Fruit fly (Drosophila melanogaster) whole organism, pupa: Measurements from ENCODE around the gene CG7166.
A peak's percentile ranks its signal among the peaks of the same experiment; 100 is the strongest.

ENCODE experiments used
- CG10348 ChIP-seq: fragments of 200-800 bp; sonication (Bioruptor generic); IDR thresholded peaks from 2 replicates; pipeline ENCODE4 v1.3.6; 2022; ENCODE audit warnings: missing biosample characterization, missing genetic modification characterization
- CG12605 ChIP-seq: fragments of 200-800 bp; sonication (Bioruptor generic); IDR thresholded peaks from 2 replicates; pipeline ENCODE4 v1.3.6; 2022; ENCODE audit warnings: missing biosample characterization, missing genetic modification characterization
- CG13204 ChIP-seq: fragments of 200-800 bp; sonication (Bioruptor generic); optimal IDR thresholded peaks from 2 replicates; lab custom pipeline; 2018; ENCODE audit warnings: missing biosample characterization, mild to moderate bottlenecking, missing genetic modification characterization, moderate library complexity
- CG14655 ChIP-seq: fragments of 200-800 bp; sonication (Bioruptor generic); optimal IDR thresholded peaks from 3 replicates; lab custom pipeline; 2017; ENCODE audit warnings: mild to moderate bottlenecking, missing biosample characterization, missing genetic modification reagents, missing genetic modification characterization
- CG15710 ChIP-seq: fragments of 200-800 bp; sonication (Bioruptor generic); optimal IDR thresholded peaks from 2 replicates; lab custom pipeline; 2018; ENCODE audit warnings: missing biosample characterization, mild to moderate bottlenecking, missing genetic modification characterization, moderate library complexity
- CG17806 ChIP-seq: fragments of 200-800 bp; sonication (Bioruptor generic); optimal IDR thresholded peaks from 2 replicates; lab custom pipeline; 2018; ENCODE audit warnings: missing biosample characterization, mild to moderate bottlenecking, missing genetic modification characterization, moderate library complexity
- CG32121 ChIP-seq: fragments of 200-800 bp; sonication (Bioruptor generic); IDR thresholded peaks from 2 replicates; pipeline ENCODE4 v1.3.6; 2022; ENCODE audit warnings: missing biosample characterization, missing genetic modification characterization
- CG34367 ChIP-seq: fragments of 200-800 bp; sonication (Bioruptor generic); optimal IDR thresholded peaks from 2 replicates; lab custom pipeline; 2018; ENCODE audit warnings: missing biosample characterization, mild to moderate bottlenecking, missing genetic modification characterization
- CG4496 ChIP-seq: fragments of 200-800 bp; sonication (Bioruptor generic); IDR thresholded peaks from 3 replicates; pipeline ENCODE4 v1.3.6; 2022; ENCODE audit warnings: missing biosample characterization, missing genetic modification characterization
- CG8159 ChIP-seq: fragments of 200-800 bp; sonication (Bioruptor generic); optimal IDR thresholded peaks from 3 replicates; lab custom pipeline; 2018; ENCODE audit warnings: missing biosample characterization, mild to moderate bottlenecking, missing genetic modification characterization, moderate library complexity
- CG8301 ChIP-seq: fragments of 200-800 bp; sonication (Bioruptor generic); optimal IDR thresholded peaks from 2 replicates; lab custom pipeline; 2018; ENCODE audit warnings: missing biosample characterization, mild to moderate bottlenecking, missing genetic modification characterization
- CG9948 ChIP-seq: fragments of 200-800 bp; sonication (Bioruptor generic); optimal IDR thresholded peaks from 2 replicates; lab custom pipeline; 2018; ENCODE audit warnings: missing biosample characterization, mild to moderate bottlenecking, missing genetic modification characterization, moderate library complexity
- D1 ChIP-seq: fragments of 200-800 bp; sonication (Bioruptor generic); optimal IDR thresholded peaks from 2 replicates; lab custom pipeline; 2018; ENCODE audit warnings: missing biosample characterization, mild to moderate bottlenecking, missing genetic modification characterization, moderate library complexity
- EcR ChIP-seq: fragments of 200-800 bp; sonication (Bioruptor generic); optimal IDR thresholded peaks from 3 replicates; lab custom pipeline; 2019; ENCODE audit warnings: missing biosample characterization, missing genetic modification characterization, mild to moderate bottlenecking, moderate library complexity, missing genetic modification reagents
- Ets98B ChIP-seq: fragments of 200-800 bp; sonication (Bioruptor generic); IDR thresholded peaks from 2 replicates; pipeline ENCODE4 v1.3.6; 2022; ENCODE audit warnings: missing biosample characterization, missing genetic modification characterization
- Pif1A ChIP-seq: fragments of 200-800 bp; sonication (Bioruptor generic); optimal IDR thresholded peaks from 3 replicates; lab custom pipeline; 2016; ENCODE audit warnings: missing biosample characterization, missing genetic modification characterization
- Pif1B ChIP-seq: fragments of 200-800 bp; sonication (Bioruptor generic); optimal IDR thresholded peaks from 3 replicates; lab custom pipeline; 2016; ENCODE audit warnings: missing biosample characterization, missing genetic modification characterization
- Snoo ChIP-seq: fragments of 200-800 bp; sonication (Bioruptor generic); optimal IDR thresholded peaks from 3 replicates; lab custom pipeline; 2017; ENCODE audit warnings: missing biosample characterization, mild to moderate bottlenecking, missing genetic modification characterization, inconsistent platforms
- fd96Ca ChIP-seq: fragments of 200-800 bp; sonication (Bioruptor generic); IDR thresholded peaks from 3 replicates; pipeline ENCODE4 v1.3.6; 2022; ENCODE audit warnings: missing biosample characterization, missing genetic modification characterization
- gl ChIP-seq: fragments of 200-800 bp; sonication (Bioruptor generic); optimal IDR thresholded peaks from 2 replicates; lab custom pipeline; 2018; ENCODE audit warnings: missing biosample characterization, mild to moderate bottlenecking, missing genetic modification characterization
- rn ChIP-seq: fragments of 200-800 bp; sonication (Bioruptor generic); IDR thresholded peaks from 2 replicates; pipeline ENCODE4 v1.3.6; 2022; ENCODE audit warnings: missing biosample characterization, missing genetic modification characterization

The CG7166 gene

DNA sequence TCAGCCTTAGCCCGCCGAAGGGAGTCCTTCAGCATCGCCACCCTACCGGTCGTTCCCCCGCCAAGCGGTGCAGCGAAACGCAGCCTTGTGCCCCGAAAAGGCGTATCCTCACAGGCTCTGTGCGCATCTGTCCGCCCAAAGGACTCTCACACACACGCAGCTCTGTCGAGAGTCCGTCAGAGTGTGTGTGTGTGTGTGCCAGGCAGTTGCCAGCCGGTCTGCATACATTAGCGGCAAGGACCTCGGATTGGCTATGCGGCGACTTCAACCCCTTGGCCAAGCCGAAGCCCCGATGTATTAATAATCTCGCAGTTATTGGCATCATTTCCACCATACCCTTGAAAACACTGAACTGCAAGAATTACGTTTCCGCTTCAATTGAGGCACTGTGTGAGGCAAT lies 14.9 kb downstream of the CG7166 start:
- no peak for TF ChIP-seq CG4496 (GFP tag; lab: Robert Waterston, UW)
- TF ChIP-seq Ets98B (GFP tag; lab: Robert Waterston, UW): no peak
- TF ChIP-seq CG17806 (tag; lab: Kevin White, UChicago): no peak
- TF ChIP-seq rn (GFP tag; lab: Robert Waterston, UW): no peak
- no peak for TF ChIP-seq CG8301
- TF ChIP-seq CG12605 (GFP tag; lab: Robert Waterston, UW): no peak
- no peak for TF ChIP-seq fd96Ca (GFP tag; lab: Robert Waterston, UW)
- no peak for TF ChIP-seq Pif1A (GFP tag; lab: Kevin White, UChicago)
- TF ChIP-seq CG15710 (tag; lab: Kevin White, UChicago): no peak
- no peak for TF ChIP-seq CG8159 (tag; lab: Kevin White, UChicago)
- TF ChIP-seq Snoo: no peak
- TF ChIP-seq CG9948: no peak
- TF ChIP-seq Pif1B: no peak

DNA sequence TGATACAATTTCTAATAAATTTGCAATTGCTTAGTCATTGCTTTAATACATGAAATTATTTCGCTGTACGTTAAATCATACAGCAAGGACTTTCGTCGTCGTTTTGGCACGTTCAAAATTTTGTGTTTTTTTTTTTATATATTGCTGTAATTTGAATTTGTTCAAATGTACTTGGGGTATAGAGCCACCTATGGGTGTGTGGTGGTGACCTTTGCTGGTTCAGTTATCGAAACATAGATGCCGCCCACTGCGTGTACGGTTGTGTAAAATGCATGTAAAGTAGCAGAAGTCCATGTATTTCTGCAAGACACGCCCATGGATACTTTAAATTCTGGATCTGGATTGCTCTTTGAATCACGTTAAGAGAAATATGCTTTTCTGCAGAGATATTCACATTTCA lies 21.2 kb downstream of the CG7166 start:
- TF ChIP-seq Snoo: no peak
- TF ChIP-seq D1 (tag; lab: Kevin White, UChicago): peak; percentile 88

DNA sequence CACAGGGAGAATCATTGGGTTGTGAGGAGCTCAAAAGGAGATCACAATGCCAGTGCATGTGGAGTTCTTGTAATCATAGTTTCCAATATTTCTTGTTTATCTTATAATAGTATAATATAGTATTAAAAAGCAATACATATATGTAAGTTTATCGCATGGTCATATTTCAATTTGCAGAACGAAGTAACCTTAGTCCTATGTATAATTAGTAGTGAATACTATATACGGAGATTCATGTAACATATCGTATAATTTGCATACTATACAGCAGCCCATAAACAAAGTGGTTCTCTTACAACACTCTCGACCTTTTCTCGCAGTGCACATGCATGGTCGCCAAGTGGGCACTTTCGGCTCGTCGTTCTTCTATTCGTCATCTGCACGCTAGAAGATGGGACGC lies 23.2 kb downstream of the CG7166 start:
- TF ChIP-seq CG14655 (GFP tag; lab: Kevin White, UChicago) (peak; percentile 55), CG34367 (peak; percentile 22), CG8301 (no peak), CG17806 (tag; lab: Kevin White, UChicago) (peak; percentile 51), CG13204 (GFP tag; lab: Kevin White, UChicago) (no peak), CG9948 (peak; percentile 65), CG15710 (tag; lab: Kevin White, UChicago) (peak; percentile 36)

DNA sequence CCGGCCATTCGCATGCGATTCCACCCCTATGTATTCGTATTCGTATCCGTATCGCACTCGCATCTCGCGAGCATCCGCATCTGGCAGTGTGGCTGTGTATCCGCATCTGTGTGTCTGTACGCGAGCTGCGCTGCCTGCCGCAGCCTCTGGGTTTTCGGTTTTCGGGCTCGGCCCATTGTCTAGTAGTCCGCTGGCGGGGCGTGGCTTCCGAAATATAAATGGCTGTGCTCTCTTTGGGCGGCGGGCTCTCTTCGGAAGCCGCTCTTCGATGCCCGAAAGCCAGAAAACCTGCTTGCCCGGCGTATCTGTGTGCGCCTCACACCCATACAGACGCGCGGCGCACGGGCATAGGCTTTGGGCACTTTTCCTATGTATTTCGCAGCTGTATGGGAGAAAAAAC lies 27.1 kb downstream of the CG7166 start:
- TF ChIP-seq D1 (tag; lab: Kevin White, UChicago) (no peak), CG13204 (GFP tag; lab: Kevin White, UChicago) (peak; percentile 46)

DNA sequence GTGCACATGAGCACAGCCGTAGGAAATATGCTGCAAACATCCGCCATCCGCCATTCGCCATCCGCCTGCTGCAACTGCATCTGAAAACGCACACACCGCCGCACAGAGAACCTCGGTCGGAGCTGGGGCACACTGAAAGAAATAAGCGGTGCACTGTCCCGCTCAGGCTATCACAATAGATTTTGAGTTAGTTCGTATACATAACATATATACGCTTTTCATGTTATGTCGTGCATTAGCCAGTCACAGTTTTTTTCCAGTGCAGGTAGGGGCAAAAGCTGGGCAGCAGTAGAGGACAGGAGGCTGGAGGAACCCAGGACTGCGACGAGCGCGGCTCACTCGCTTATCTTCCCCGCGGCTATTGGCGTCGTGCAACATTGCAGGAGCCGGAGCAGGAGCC lies 31.0 kb downstream of the CG7166 start:
- TF ChIP-seq CG12605 (GFP tag; lab: Robert Waterston, UW) (no peak), CG14655 (GFP tag; lab: Kevin White, UChicago) (peak; percentile 52), CG9948 (peak; percentile 54), gl (tag; lab: Kevin White, UChicago) (peak; percentile 32), Ets98B (GFP tag; lab: Robert Waterston, UW) (no peak), CG4496 (GFP tag; lab: Robert Waterston, UW) (peak; percentile 65; the same call in 1 of the 3 replicates), CG15710 (tag; lab: Kevin White, UChicago) (peak; percentile 52), D1 (tag; lab: Kevin White, UChicago) (no peak), Pif1B (peak; percentile 20), Snoo (peak; percentile 35), CG13204 (GFP tag; lab: Kevin White, UChicago) (peak; percentile 33), CG8159 (tag; lab: Kevin White, UChicago) (peak; percentile 59), CG10348 (GFP tag; lab: Robert Waterston, UW) (no peak), Pif1A (GFP tag; lab: Kevin White, UChicago) (peak; percentile 40), CG17806 (tag; lab: Kevin White, UChicago) (peak; percentile 58), CG34367 (peak; percentile 29), CG8301 (peak; percentile 30)

DNA sequence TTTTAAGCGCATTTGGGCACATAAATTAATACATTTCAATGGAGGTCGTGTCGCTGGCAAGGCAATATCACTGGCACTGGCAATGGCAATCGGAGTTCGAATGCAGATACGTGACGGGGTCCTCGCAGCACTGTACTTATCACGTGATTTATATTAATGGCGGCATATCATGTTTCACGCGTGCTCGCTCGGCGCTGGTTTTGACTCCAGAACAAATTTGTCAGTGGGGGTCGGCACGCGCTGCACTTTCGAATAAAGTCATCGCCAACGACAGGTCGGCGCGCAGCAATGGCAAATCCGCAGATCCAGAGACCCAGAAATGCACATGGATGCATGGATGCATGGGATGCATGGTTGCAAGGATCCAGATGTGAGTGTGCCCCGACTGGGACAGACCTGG lies 34.2 kb downstream of the CG7166 start:
- TF ChIP-seq fd96Ca (GFP tag; lab: Robert Waterston, UW): no peak
- TF ChIP-seq Pif1B: no peak
- TF ChIP-seq Ets98B (GFP tag; lab: Robert Waterston, UW): no peak
- TF ChIP-seq CG4496 (GFP tag; lab: Robert Waterston, UW): no peak
- no peak for TF ChIP-seq CG32121 (GFP tag; lab: Robert Waterston, UW)
- TF ChIP-seq rn (GFP tag; lab: Robert Waterston, UW): no peak
- no peak for TF ChIP-seq gl (tag; lab: Kevin White, UChicago)
- TF ChIP-seq Pif1A (GFP tag; lab: Kevin White, UChicago): no peak
- no peak for TF ChIP-seq CG15710 (tag; lab: Kevin White, UChicago)
- TF ChIP-seq CG9948: no peak
- TF ChIP-seq CG13204 (GFP tag; lab: Kevin White, UChicago): no peak
- TF ChIP-seq CG8301: no peak
- TF ChIP-seq CG12605 (GFP tag; lab: Robert Waterston, UW): no peak
- no peak for TF ChIP-seq EcR
- TF ChIP-seq Snoo: no peak
- no peak for TF ChIP-seq D1 (tag; lab: Kevin White, UChicago)
- TF ChIP-seq CG14655 (GFP tag; lab: Kevin White, UChicago): no peak
- TF ChIP-seq CG8159 (tag; lab: Kevin White, UChicago): no peak

DNA sequence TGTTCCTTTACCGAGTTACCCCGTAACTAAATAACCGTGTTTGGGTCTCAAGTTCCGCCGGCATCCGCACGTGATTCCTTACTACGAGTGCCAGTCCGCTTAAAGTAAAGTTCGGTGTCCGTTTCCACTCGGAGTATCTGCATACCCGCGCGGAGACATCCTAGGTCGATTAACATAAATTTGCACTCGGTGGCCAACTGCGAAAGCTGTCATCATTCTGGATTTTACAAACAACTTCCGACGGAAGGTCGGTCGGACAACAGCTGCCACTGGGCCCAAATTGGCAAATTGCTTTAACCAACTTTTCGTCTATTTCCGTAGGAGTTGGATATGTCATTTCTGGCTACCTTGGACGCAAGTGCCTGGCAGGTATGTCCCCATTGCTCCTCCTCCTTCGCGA lies 38.9 kb downstream of the CG7166 start, which contains the start of gene TfAP-2:
Gene TfAP-2 (plus strand): TSS at position 301 of the 400 bp plus-strand sequence.
- TF ChIP-seq CG4496 (GFP tag; lab: Robert Waterston, UW): no peak
- TF ChIP-seq D1 (tag; lab: Kevin White, UChicago): no peak
- TF ChIP-seq gl (tag; lab: Kevin White, UChicago): no peak
- no peak for TF ChIP-seq Snoo
- TF ChIP-seq CG15710 (tag; lab: Kevin White, UChicago): no peak
- no peak for TF ChIP-seq CG10348 (GFP tag; lab: Robert Waterston, UW)
